Worm (Caenorhabditis elegans) whole organism, L4 larva: Measurements from ENCODE around the gene alx-1.

Experiments
- aly-2 ChIP-seq: sonication (generic microtip); optimal IDR thresholded peaks from 2 replicates; lab custom pipeline; 2018; ENCODE audit warnings: missing biosample characterization, missing genetic modification characterization
- ama-1 ChIP-seq: fragments of 150-350 bp; optimal IDR thresholded peaks from 2 replicates; lab custom pipeline; 2014; ENCODE audit warnings: inconsistent platforms, mixed read lengths
- ctbp-1 ChIP-seq: fragments of 200-800 bp; sonication (Bioruptor generic); IDR thresholded peaks from 2 replicates; pipeline ENCODE4 v1.3.6; 2022; ENCODE audit warnings: missing genetic modification reagents, missing genetic modification characterization, missing compliant biosample characterization
- fkh-10 ChIP-seq: fragments of 150-350 bp; optimal IDR thresholded peaks from 2 replicates; lab custom pipeline; 2014; ENCODE audit warnings: missing biosample characterization, missing genetic modification reagents, missing genetic modification characterization
- fos-1 ChIP-seq: fragments of 150-350 bp; optimal IDR thresholded peaks from 2 replicates; lab custom pipeline; 2014; ENCODE audit warnings: missing biosample characterization, missing genetic modification characterization
- gei-8 ChIP-seq: fragments of 200-800 bp; sonication (Bioruptor generic); optimal IDR thresholded peaks from 2 replicates; lab custom pipeline; 2018; ENCODE audit warnings: mild to moderate bottlenecking, missing genetic modification characterization, missing compliant biosample characterization
- nhr-10 ChIP-seq: fragments of 150-350 bp; optimal IDR thresholded peaks from 2 replicates; lab custom pipeline; 2014; ENCODE audit warnings: missing biosample characterization, missing genetic modification characterization
- nhr-237 ChIP-seq: sonication (generic microtip); optimal IDR thresholded peaks from 2 replicates; lab custom pipeline; 2017; ENCODE audit warnings: missing biosample characterization, missing genetic modification characterization
- unc-130 ChIP-seq: sonication (generic microtip); optimal IDR thresholded peaks from 2 replicates; lab custom pipeline; 2016; ENCODE audit warnings: missing genetic modification reagents, missing genetic modification characterization, missing compliant biosample characterization

ce11 chrIII:10010117-10010516 lies 53.0 kb downstream of the alx-1 start, which contains the start of gene fbxa-155:
- TF ChIP-seq ama-1 (lab: Kevin White, UChicago): no peak
- no peak for TF ChIP-seq nhr-10
- TF ChIP-seq ctbp-1 (GFP tag; lab: Robert Waterston, UW): no peak
- no peak for TF ChIP-seq aly-2 (tag; lab: Kevin White, UChicago)
- no peak for TF ChIP-seq fos-1
- TF ChIP-seq fkh-10 (GFP tag; lab: Kevin White, UChicago): no peak
- TF ChIP-seq unc-130 (GFP tag; lab: Kevin White, UChicago): no peak
- TF ChIP-seq gei-8: no peak
- no peak for TF ChIP-seq nhr-237 (tag; lab: Kevin White, UChicago)
